Fruit fly (Drosophila melanogaster): ENCODE data around the gene Rsf1.

DNA sequence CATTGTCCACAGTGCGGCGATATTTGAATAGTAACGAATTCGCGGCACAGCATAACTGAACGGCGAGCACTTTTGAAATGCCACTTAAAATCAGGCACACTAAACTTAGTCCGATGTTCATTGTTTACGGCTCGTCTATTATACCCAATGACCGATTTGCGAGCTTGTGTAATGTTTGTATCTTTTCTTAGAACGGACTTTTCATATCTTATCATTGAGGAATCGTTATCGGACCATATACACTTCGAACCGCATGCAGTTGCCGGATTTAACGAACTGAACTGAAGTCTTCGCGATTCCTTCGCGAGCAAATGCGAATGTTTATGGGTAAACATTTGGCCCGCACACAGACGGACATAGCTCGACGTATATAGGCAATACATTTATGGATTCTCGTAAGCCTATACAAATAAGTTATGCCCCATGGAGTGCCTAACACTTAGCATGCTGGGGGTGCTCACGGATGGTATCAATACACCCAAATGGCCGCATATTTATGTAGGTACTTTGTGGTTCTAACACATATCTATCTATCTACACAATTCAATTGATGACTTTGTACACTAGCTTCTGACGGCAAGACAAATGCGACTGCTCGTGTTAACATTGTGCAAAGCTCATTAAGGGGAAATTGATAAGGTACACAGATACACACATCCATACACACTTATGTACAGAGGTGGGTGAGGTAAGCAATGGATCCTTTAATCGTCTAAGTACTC lies 25.5 kb downstream of the Rsf1 start, which contains the start of gene mthl15:
- no peak for TF ChIP-seq sr (GFP tag; IDR thresholded peaks at IDR 0.05)
- no peak for TF ChIP-seq CG7271 (tag; optimal IDR thresholded peaks at IDR 0.05)
- no peak for TF ChIP-seq CG42726 (GFP tag; IDR thresholded peaks at IDR 0.05; ENCODE audit: partially characterized antibody)
- TF ChIP-seq zen2 (GFP tag; IDR thresholded peaks at IDR 0.05; ENCODE audit: partially characterized antibody), result no peak
- no peak for TF ChIP-seq Dp (GFP tag; optimal IDR thresholded peaks at IDR 0.05)
- TF ChIP-seq lola (GFP tag; optimal IDR thresholded peaks at IDR 0.05), result no peak
- TF ChIP-seq Poxn (GFP tag; IDR thresholded peaks at IDR 0.05), result no peak
- TF ChIP-seq Gsc (GFP tag; IDR thresholded peaks at IDR 0.05), result no peak
- TF ChIP-seq btn (GFP tag; optimal IDR thresholded peaks at IDR 0.05), result no peak
- TF ChIP-seq hb (GFP tag; IDR thresholded peaks at IDR 0.05; ENCODE audit: partially characterized antibody), result no peak

All from whole organism, embryonic.